Worm (Caenorhabditis elegans): ENCODE data around the gene rfk-1.

The rfk-1 gene

ce11 chrIV:10443510-10443909, 34.2 kb upstream of the rfk-1 start, which contains the start of gene F13B12.7:
Gene F13B12.7, plus strand, starts transcription at chrIV:10443810.
- TF ChIP-seq ttx-3 (tag; optimal IDR thresholded peaks at IDR 0.05) (no peak), dve-1 (tag; optimal IDR thresholded peaks at IDR 0.05) (no peak), C08G9.2 (tag; optimal IDR thresholded peaks at IDR 0.05) (no peak), ceh-45 (GFP tag; IDR thresholded peaks at IDR 0.05) (no peak), tbx-2 (tag; optimal IDR thresholded peaks at IDR 0.05) (no peak), eyg-1 (tag; optimal IDR thresholded peaks at IDR 0.05) (no peak), pat-9 (tag; optimal IDR thresholded peaks at IDR 0.05) (no peak), ceh-30 (tag; optimal IDR thresholded peaks at IDR 0.05) (no peak), npax-4 (tag; optimal IDR thresholded peaks at IDR 0.05) (no peak), ceh-19 (GFP tag; optimal IDR thresholded peaks at IDR 0.05) (no peak), fkh-6 (tag; optimal IDR thresholded peaks at IDR 0.05) (no peak), ahr-1 (tag; optimal IDR thresholded peaks at IDR 0.05) (no peak), hlh-30 (tag; optimal IDR thresholded peaks at IDR 0.05; ENCODE audit: insufficient read depth) (no peak), syd-9 (tag; optimal IDR thresholded peaks at IDR 0.05) (no peak), dmd-4 (tag; optimal IDR thresholded peaks at IDR 0.05; ENCODE audit: borderline replicate concordance) (no peak), pag-3 (tag; optimal IDR thresholded peaks at IDR 0.05; ENCODE audit: borderline replicate concordance) (no peak), hlh-8 (tag; optimal IDR thresholded peaks at IDR 0.05) (no peak), K09A11.1 (tag; optimal IDR thresholded peaks at IDR 0.05; ENCODE audit: insufficient read depth) (no peak)

- TF ChIP-seq ceh-45 (GFP tag; IDR thresholded peaks at IDR 0.05) = no peak
- no peak for TF ChIP-seq ref-2 (tag; optimal IDR thresholded peaks at IDR 0.05)
- no peak for TF ChIP-seq F13H6.1 (tag; optimal IDR thresholded peaks at IDR 0.05)
- no peak for TF ChIP-seq rnt-1 (tag; optimal IDR thresholded peaks at IDR 0.05)
- no peak for TF ChIP-seq tbx-2 (tag; optimal IDR thresholded peaks at IDR 0.05)
- no peak for TF ChIP-seq pros-1 (tag; optimal IDR thresholded peaks at IDR 0.05)
These were observed 33.6 kb upstream of the rfk-1 start for ce11 chrIV:10442904-10443303.

- TF ChIP-seq elt-2 (tag; optimal IDR thresholded peaks at IDR 0.05) (peak; percentile 38), ceh-34 (tag; optimal IDR thresholded peaks at IDR 0.05) (no peak), unc-42 (tag; optimal IDR thresholded peaks at IDR 0.05) (no peak), ceh-14 (tag; optimal IDR thresholded peaks at IDR 0.05) (no peak), unc-86 (tag; optimal IDR thresholded peaks at IDR 0.05) (no peak)
These were observed 29.6 kb upstream of the rfk-1 start, which contains the start of gene F13B12.3 for ce11 chrIV:10438901-10439300. Gene F13B12.3, plus strand, starts transcription at chrIV:10439123.

- TF ChIP-seq nhr-11 (tag; optimal IDR thresholded peaks at IDR 0.05) (no peak), che-1 (tag; optimal IDR thresholded peaks at IDR 0.05) (no peak), pha-4 (tag; optimal IDR thresholded peaks at IDR 0.05) (no peak), unc-86 (tag; optimal IDR thresholded peaks at IDR 0.05) (no peak), F13H6.1 (tag; optimal IDR thresholded peaks at IDR 0.05) (no peak), tbx-2 (tag; optimal IDR thresholded peaks at IDR 0.05) (no peak)
These were observed 27.8 kb upstream of the rfk-1 start for ce11 chrIV:10437114-10437513.

ce11 chrIV:10436401-10436800, 27.1 kb upstream of the rfk-1 start, which contains the start of gene ins-1:
Gene ins-1, plus strand, starts transcription at chrIV:10436701.
- TF ChIP-seq madf-2 (tag; optimal IDR thresholded peaks at IDR 0.05) (no peak), eyg-1 (tag; optimal IDR thresholded peaks at IDR 0.05) (no peak), elt-2 (tag; optimal IDR thresholded peaks at IDR 0.05) (no peak), Y22D7AL.16 (tag; optimal IDR thresholded peaks at IDR 0.05) (no peak), ttx-3 (tag; optimal IDR thresholded peaks at IDR 0.05) (no peak), ztf-16 (tag; optimal IDR thresholded peaks at IDR 0.05) (no peak), unc-42 (tag; optimal IDR thresholded peaks at IDR 0.05) (no peak), hlh-15 (tag; optimal IDR thresholded peaks at IDR 0.05) (no peak), K02D7.2 (tag; optimal IDR thresholded peaks at IDR 0.05) (no peak)
